Worm (Caenorhabditis elegans): Measurements from ENCODE around the gene srh-111.

DNA sequence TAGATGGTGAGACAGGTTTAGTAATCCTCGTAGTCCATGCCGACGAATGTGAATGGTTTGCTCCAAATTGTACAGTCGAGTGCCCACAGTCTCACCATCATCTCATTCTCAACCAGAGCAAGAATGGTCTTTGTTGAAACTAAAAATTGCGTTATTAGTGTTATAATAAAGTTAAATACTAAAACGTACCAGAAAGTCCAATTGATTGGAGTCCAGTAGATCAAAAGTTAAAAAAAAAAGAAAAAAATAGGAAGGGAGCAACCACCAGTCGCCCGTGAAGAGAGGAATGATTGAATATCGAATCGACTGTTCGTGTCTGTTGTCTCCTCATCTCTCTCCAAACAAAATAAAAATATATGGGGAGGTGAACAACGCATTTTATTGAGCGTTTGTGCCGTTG is 45.5 kb upstream of the srh-111 start, which contains the start of gene C18D4.12:
- TF ChIP-seq rnt-1 (tag; optimal IDR thresholded peaks at IDR 0.05) (no peak), pqm-1 (tag; optimal IDR thresholded peaks at IDR 0.05) (no peak), egl-27 (tag; optimal IDR thresholded peaks at IDR 0.05) (no peak), nhr-11 (tag; optimal IDR thresholded peaks at IDR 0.05) (no peak), lsy-2 (tag; optimal IDR thresholded peaks at IDR 0.05) (no peak), efl-3 (GFP tag; optimal IDR thresholded peaks at IDR 0.05) (no peak), tbx-2 (tag; optimal IDR thresholded peaks at IDR 0.05) (no peak), Y116A8C.19 (tag; optimal IDR thresholded peaks at IDR 0.05; ENCODE audit: borderline replicate concordance) (no peak), pax-3 (tag; optimal IDR thresholded peaks at IDR 0.05) (no peak), nhr-237 (tag; optimal IDR thresholded peaks at IDR 0.05) (no peak), lin-15B (tag; optimal IDR thresholded peaks at IDR 0.05) (no peak), ceh-8 (GFP tag; optimal IDR thresholded peaks at IDR 0.05) (no peak), mef-2 (tag; optimal IDR thresholded peaks at IDR 0.05) (no peak), unc-62 (GFP tag; optimal IDR thresholded peaks at IDR 0.05) (no peak)
